Fruit fly (Drosophila melanogaster) whole organism, embryonic: Measurements from ENCODE around the gene mora.

Source experiments
- Awh ChIP-seq: fragments of 200-800 bp; sonication (Bioruptor generic); IDR thresholded peaks from 2 replicates; pipeline ENCODE4, ENCODE4 v1.3.6; 2022; ENCODE audit warnings: missing biosample characterization, missing genetic modification characterization
- CG11093 ChIP-seq: fragments of 200-800 bp; sonication (Bioruptor generic); IDR thresholded peaks from 3 replicates; pipeline ENCODE4 v1.3.6; 2022; ENCODE audit warnings: missing biosample characterization, missing genetic modification characterization
- CG11456 ChIP-seq: fragments of 200-800 bp; sonication (Bioruptor generic); IDR thresholded peaks from 3 replicates; pipeline ENCODE4 v1.3.6; 2022; ENCODE audit warnings: missing biosample characterization, missing genetic modification characterization
- CG11723 ChIP-seq: fragments of 200-800 bp; sonication (Bioruptor generic); optimal IDR thresholded peaks from 2 replicates; lab custom pipeline; 2017; ENCODE audit warnings: missing biosample characterization, mild to moderate bottlenecking, missing genetic modification characterization
- CG12155 ChIP-seq: fragments of 200-800 bp; sonication (Bioruptor generic); optimal IDR thresholded peaks from 3 replicates; lab custom pipeline; 2016; ENCODE audit warnings: missing biosample characterization, missing genetic modification characterization
- CG13287 ChIP-seq: fragments of 200-800 bp; sonication (Bioruptor generic); IDR thresholded peaks from 2 replicates; pipeline ENCODE4 v1.3.6; 2022; ENCODE audit warnings: missing biosample characterization, missing genetic modification characterization; ENCODE audit not compliant: partially characterized antibody
- CG14667 ChIP-seq: fragments of 200-800 bp; sonication (Bioruptor generic); IDR thresholded peaks from 2 replicates; pipeline ENCODE4 v1.3.6; 2022; ENCODE audit warnings: missing biosample characterization, missing genetic modification characterization
- CG15514 ChIP-seq: fragments of 200-800 bp; sonication (Bioruptor generic); optimal IDR thresholded peaks from 3 replicates; lab custom pipeline; 2017; ENCODE audit warnings: missing biosample characterization, missing genetic modification characterization, mild to moderate bottlenecking, moderate library complexity, missing genetic modification reagents
- CG17328 ChIP-seq: fragments of 200-800 bp; sonication (Bioruptor generic); IDR thresholded peaks from 2 replicates; pipeline ENCODE4 v1.3.6; 2022; ENCODE audit warnings: missing biosample characterization, missing genetic modification characterization
- CG3163 ChIP-seq: fragments of 200-800 bp; sonication (Bioruptor generic); optimal IDR thresholded peaks from 3 replicates; lab custom pipeline; 2016; ENCODE audit warnings: missing biosample characterization, missing genetic modification characterization
- CG3407 ChIP-seq: fragments of 200-800 bp; sonication (Bioruptor generic); optimal IDR thresholded peaks from 2 replicates; lab custom pipeline; 2018; ENCODE audit warnings: missing biosample characterization, mild to moderate bottlenecking, missing genetic modification characterization
- CG5180 ChIP-seq: fragments of 200-800 bp; sonication (Bioruptor generic); optimal IDR thresholded peaks from 3 replicates; lab custom pipeline; 2017; ENCODE audit warnings: missing biosample characterization, missing genetic modification characterization, mild to moderate bottlenecking, moderate library complexity, missing genetic modification reagents
- CG6683 ChIP-seq: fragments of 200-800 bp; sonication (Bioruptor generic); optimal IDR thresholded peaks from 2 replicates; lab custom pipeline; 2017; ENCODE audit warnings: missing biosample characterization, mild to moderate bottlenecking, missing genetic modification characterization, missing genetic modification reagents
- CG6791 ChIP-seq: fragments of 200-800 bp; sonication (Bioruptor generic); IDR thresholded peaks from 3 replicates; pipeline ENCODE4 v1.3.6; 2022; ENCODE audit warnings: missing biosample characterization, missing genetic modification characterization; ENCODE audit not compliant: partially characterized antibody
- CG7963 ChIP-seq: fragments of 200-800 bp; sonication (Bioruptor generic); IDR thresholded peaks from 3 replicates; pipeline ENCODE4 v1.3.6; 2022; ENCODE audit warnings: missing biosample characterization, missing genetic modification characterization; ENCODE audit not compliant: partially characterized antibody
- CG8359 ChIP-seq: fragments of 200-800 bp; sonication (Bioruptor generic); optimal IDR thresholded peaks from 2 replicates; lab custom pipeline; 2017; ENCODE audit warnings: missing biosample characterization, mild to moderate bottlenecking, missing genetic modification characterization, borderline replicate concordance
- CG9215 ChIP-seq: fragments of 200-800 bp; sonication (Bioruptor generic); IDR thresholded peaks from 2 replicates; pipeline ENCODE4 v1.3.6; 2022; ENCODE audit warnings: missing biosample characterization, missing genetic modification characterization
- CHES-1-like ChIP-seq: fragments of 200-800 bp; sonication (Bioruptor generic); optimal IDR thresholded peaks from 2 replicates; lab custom pipeline; 2016; ENCODE audit warnings: missing biosample characterization, missing genetic modification characterization
- Camta ChIP-seq: fragments of 200-800 bp; sonication (Bioruptor generic); optimal IDR thresholded peaks from 2 replicates; lab custom pipeline; 2016; ENCODE audit warnings: missing biosample characterization, missing genetic modification characterization
- CoRest ChIP-seq: fragments of 200-800 bp; sonication (Bioruptor generic); optimal IDR thresholded peaks from 3 replicates; lab custom pipeline; 2018; ENCODE audit warnings: missing biosample characterization, mild to moderate bottlenecking, missing genetic modification characterization, moderate library complexity
- Elba2 ChIP-seq: fragments of 200-800 bp; sonication (Bioruptor generic); optimal IDR thresholded peaks from 3 replicates; lab custom pipeline; 2016; ENCODE audit warnings: missing biosample characterization, missing genetic modification characterization
- Ets65A ChIP-seq: fragments of 200-800 bp; sonication (Bioruptor generic); peaks from one replicate; lab custom pipeline; 2016; ENCODE audit warnings: missing biosample characterization, missing genetic modification characterization
- Hr3 ChIP-seq: fragments of 200-800 bp; sonication (Bioruptor generic); optimal IDR thresholded peaks from 3 replicates; lab custom pipeline; 2016; ENCODE audit warnings: missing biosample characterization, missing genetic modification characterization
- Hsf ChIP-seq: fragments of 200-800 bp; sonication (Bioruptor generic); optimal IDR thresholded peaks from 3 replicates; lab custom pipeline; 2016; ENCODE audit warnings: missing biosample characterization, missing genetic modification characterization
- Kr ChIP-seq: fragments of 200-800 bp; sonication (Bioruptor generic); optimal IDR thresholded peaks from 2 replicates; lab custom pipeline; 2017; ENCODE audit warnings: missing biosample characterization, mild to moderate bottlenecking, missing genetic modification characterization
- MTF-1 ChIP-seq: fragments of 200-800 bp; sonication (Bioruptor generic); optimal IDR thresholded peaks from 2 replicates; lab custom pipeline; 2018; ENCODE audit warnings: missing biosample characterization, mild to moderate bottlenecking, missing genetic modification characterization, borderline replicate concordance
- Mes4 ChIP-seq: fragments of 200-800 bp; sonication (Bioruptor generic); optimal IDR thresholded peaks from 2 replicates; lab custom pipeline; 2016; ENCODE audit warnings: missing biosample characterization, missing genetic modification characterization
- NC2α ChIP-seq: fragments of 200-800 bp; sonication (Bioruptor generic); optimal IDR thresholded peaks from 2 replicates; lab custom pipeline; 2016; ENCODE audit warnings: missing biosample characterization, missing genetic modification characterization
- NC2β ChIP-seq: fragments of 200-800 bp; sonication (Bioruptor generic); optimal IDR thresholded peaks from 2 replicates; lab custom pipeline; 2016; ENCODE audit warnings: missing biosample characterization, missing genetic modification characterization
- NFAT ChIP-seq: fragments of 200-800 bp; sonication (Bioruptor generic); IDR thresholded peaks from 2 replicates; pipeline ENCODE4 v1.3.6; 2022; ENCODE audit warnings: missing biosample characterization, missing genetic modification characterization
- Nf-YC ChIP-seq: fragments of 200-800 bp; optimal IDR thresholded peaks from 3 replicates; lab custom pipeline; 2019; ENCODE audit warnings: missing biosample characterization, mild to moderate bottlenecking, missing genetic modification characterization, moderate library complexity
- Opbp ChIP-seq: fragments of 200-800 bp; sonication (Bioruptor generic); IDR thresholded peaks from 3 replicates; pipeline ENCODE4 v1.3.6; 2022; ENCODE audit warnings: missing biosample characterization, missing genetic modification characterization; ENCODE audit not compliant: partially characterized antibody
- Pdp1 ChIP-seq, 2 experiments: fragments of 200-800 bp; sonication (Bioruptor generic); optimal IDR thresholded peaks; 3 replicates each; lab custom pipeline; 2016; ENCODE audit warnings: missing biosample characterization in 2 of 2, missing genetic modification characterization in 2 of 2, mild to moderate bottlenecking in 1 of 2, moderate library complexity in 1 of 2
- Side ChIP-seq: fragments of 200-800 bp; sonication (Bioruptor generic); optimal IDR thresholded peaks from 2 replicates; lab custom pipeline; 2016; ENCODE audit warnings: missing biosample characterization, missing genetic modification characterization
- ac ChIP-seq: fragments of 200-800 bp; sonication (Bioruptor generic); optimal IDR thresholded peaks from 3 replicates; lab custom pipeline; 2017; ENCODE audit warnings: missing biosample characterization, mild to moderate bottlenecking, missing genetic modification characterization
- bab2 ChIP-seq: fragments of 200-800 bp; sonication (Bioruptor generic); optimal IDR thresholded peaks from 2 replicates; lab custom pipeline; 2016; ENCODE audit warnings: missing biosample characterization, missing genetic modification characterization
- bbx ChIP-seq: fragments of 200-800 bp; sonication (Bioruptor generic); IDR thresholded peaks from 2 replicates; pipeline ENCODE4 v1.3.6; 2022; ENCODE audit warnings: missing biosample characterization, missing genetic modification characterization; ENCODE audit not compliant: partially characterized antibody
- bsh ChIP-seq, 2 experiments: fragments of 200-800 bp; sonication (Bioruptor generic); optimal IDR thresholded peaks; 2 replicates each; lab custom pipeline; 2017 to 2018; ENCODE audit warnings: mild to moderate bottlenecking in 2 of 2, missing biosample characterization in 2 of 2, missing genetic modification characterization in 2 of 2, moderate library complexity in 1 of 2
- btn ChIP-seq: fragments of 200-800 bp; sonication (Bioruptor generic); optimal IDR thresholded peaks from 2 replicates; lab custom pipeline; 2016; ENCODE audit warnings: missing biosample characterization, missing genetic modification characterization
- cad ChIP-seq: fragments of >200 bp; optimal IDR thresholded peaks from 2 replicates; lab custom pipeline; 2017; ENCODE audit warnings: missing biosample characterization, missing genetic modification characterization
- cwo ChIP-seq: fragments of 200-800 bp; sonication (Bioruptor generic); optimal IDR thresholded peaks from 3 replicates; lab custom pipeline; 2017; ENCODE audit warnings: missing biosample characterization, missing genetic modification characterization, mild to moderate bottlenecking, moderate library complexity, missing genetic modification reagents
- eyg ChIP-seq: fragments of 200-800 bp; sonication (Bioruptor generic); optimal IDR thresholded peaks from 3 replicates; lab custom pipeline; 2016; ENCODE audit warnings: missing biosample characterization, missing genetic modification characterization
- gt ChIP-seq: fragments of 200-800 bp; sonication (Bioruptor generic); IDR thresholded peaks from 2 replicates; pipeline ENCODE4 v1.3.6; 2022; ENCODE audit warnings: missing biosample characterization, missing genetic modification characterization
- oc ChIP-seq: fragments of 200-800 bp; sonication (Bioruptor generic); optimal IDR thresholded peaks from 2 replicates; lab custom pipeline; 2018; ENCODE audit warnings: missing biosample characterization, mild to moderate bottlenecking, missing genetic modification characterization, moderate library complexity
- org-1 ChIP-seq: fragments of 200-800 bp; sonication (Bioruptor generic); optimal IDR thresholded peaks from 2 replicates; lab custom pipeline; 2017; ENCODE audit warnings: missing biosample characterization, missing genetic modification characterization
- sima ChIP-seq: fragments of 200-800 bp; sonication (Bioruptor generic); optimal IDR thresholded peaks from 2 replicates; lab custom pipeline; 2016; ENCODE audit warnings: missing biosample characterization, missing genetic modification characterization
- sr ChIP-seq: fragments of 200-800 bp; sonication (Bioruptor generic); IDR thresholded peaks from 3 replicates; pipeline ENCODE4 v1.3.6; 2022; ENCODE audit warnings: missing biosample characterization, missing genetic modification characterization
- toy ChIP-seq: fragments of 200-800 bp; sonication (Bioruptor generic); IDR thresholded peaks from 2 replicates; pipeline ENCODE4 v1.3.6; 2022; ENCODE audit warnings: missing biosample characterization, missing genetic modification characterization
- wek ChIP-seq: fragments of 200-800 bp; sonication (Bioruptor generic); optimal IDR thresholded peaks from 3 replicates; lab custom pipeline; 2018; ENCODE audit warnings: missing biosample characterization, mild to moderate bottlenecking, missing genetic modification characterization, moderate library complexity
- zfh2 ChIP-seq: fragments of 200-800 bp; sonication (Bioruptor generic); optimal IDR thresholded peaks from 2 replicates; lab custom pipeline; 2016; ENCODE audit warnings: missing biosample characterization, missing genetic modification characterization

The mora gene

dm6 chr3R:24193373-24193879 lies 7.3 kb downstream of the mora start, which contains the start of the genes SMC6 and CG6204 (continued):
- TF ChIP-seq Opbp (GFP tag; lab: Robert Waterston, UW) = no peak
- peak; percentile 81 for TF ChIP-seq CG3407 (GFP tag; lab: Kevin White, UChicago)
- peak; percentile 76 for TF ChIP-seq Side (GFP tag; lab: Kevin White, UChicago)
- TF ChIP-seq bsh (GFP tag; optimal IDR thresholded peaks at IDR 0.05; lab: Kevin White, UChicago) = peak; percentile 72 to 94
- TF ChIP-seq sima (GFP tag; lab: Kevin White, UChicago) = peak; percentile 74
- TF ChIP-seq Awh = peak; percentile 93
- peak; percentile 95 for TF ChIP-seq Hr3 (GFP tag; lab: Kevin White, UChicago)
- no peak for TF ChIP-seq CG5180 (GFP tag; lab: Kevin White, UChicago)
- peak; percentile 76 for TF ChIP-seq CG6683 (GFP tag; lab: Kevin White, UChicago)
- peak; percentile 77 for TF ChIP-seq NC2β (GFP tag; lab: Kevin White, UChicago)
- no peak for TF ChIP-seq CG7963 (GFP tag; lab: Robert Waterston, UW)
- no peak for TF ChIP-seq CG6791
- TF ChIP-seq org-1 = peak; percentile 88
- TF ChIP-seq eyg (GFP tag; lab: Kevin White, UChicago) = peak; percentile 52
- TF ChIP-seq Nf-YC (tag; lab: Kevin White, UChicago) = peak; percentile 86
- peak; percentile 90 for TF ChIP-seq CG14667
- TF ChIP-seq CHES-1-like = peak; percentile 79
- peak; percentile 53 for TF ChIP-seq ac (GFP tag; lab: Kevin White, UChicago)
- TF ChIP-seq Mes4 = peak; percentile 58
- peak; percentile 91 for TF ChIP-seq NFAT (GFP tag; lab: Robert Waterston, UW)
- TF ChIP-seq CG15514 (GFP tag; lab: Kevin White, UChicago) = peak; percentile 85
- peak; percentile 61 for TF ChIP-seq CG8359 (GFP tag; lab: Kevin White, UChicago)
- peak; percentile 87 to 91 for TF ChIP-seq Pdp1 (GFP tag; optimal IDR thresholded peaks at IDR 0.05; lab: Kevin White, UChicago)
- TF ChIP-seq Kr = no peak
- TF ChIP-seq bbx (GFP tag; lab: Robert Waterston, UW) = peak; percentile 44
- TF ChIP-seq sr = peak; percentile 44; the same call in 1 of the 3 replicates
- peak; percentile 93 for TF ChIP-seq CG11456 (GFP tag; lab: Robert Waterston, UW)
- TF ChIP-seq cwo (GFP tag; lab: Kevin White, UChicago) = peak; percentile 90
- peak; percentile 63 for TF ChIP-seq NC2α (GFP tag; lab: Kevin White, UChicago)
- peak; percentile 52 for TF ChIP-seq CG13287 (GFP tag; lab: Robert Waterston, UW)
- peak; percentile 86 for TF ChIP-seq oc (tag; lab: Kevin White, UChicago)
- TF ChIP-seq CG3163 (GFP tag; lab: Kevin White, UChicago) = peak; percentile 38
- peak; percentile 88 for TF ChIP-seq CG11093 (GFP tag; lab: Robert Waterston, UW)
- TF ChIP-seq btn (GFP tag; lab: Kevin White, UChicago) = peak; percentile 34
- peak; percentile 95 for TF ChIP-seq CG9215
- TF ChIP-seq Camta (GFP tag; lab: Kevin White, UChicago) = peak; percentile 77
- peak; percentile 92 for TF ChIP-seq CG17328 (GFP tag; lab: Robert Waterston, UW)
- peak; percentile 97 for TF ChIP-seq Ets65A (GFP tag; lab: Kevin White, UChicago)
- TF ChIP-seq Hsf (GFP tag; lab: Kevin White, UChicago) = peak; percentile 94
- peak; percentile 71 for TF ChIP-seq Elba2
- peak; percentile 87 for TF ChIP-seq toy
- peak; percentile 92 for TF ChIP-seq CG12155 (GFP tag; lab: Kevin White, UChicago)
- TF ChIP-seq wek = peak; percentile 70
- TF ChIP-seq zfh2 (GFP tag; lab: Kevin White, UChicago) = peak; percentile 83
- peak; percentile 75 for TF ChIP-seq CG11723 (GFP tag; lab: Kevin White, UChicago)
- TF ChIP-seq bab2 (GFP tag; lab: Kevin White, UChicago) = peak; percentile 83
- peak; percentile 98 for TF ChIP-seq CoRest (tag; lab: Kevin White, UChicago)
- TF ChIP-seq cad (GFP tag; lab: Kevin White, UChicago) = no peak
- peak; percentile 67; the same call in 1 of the 2 replicates for TF ChIP-seq gt
- peak; percentile 78 for TF ChIP-seq MTF-1
